Worm (Caenorhabditis elegans) whole organism, mixed stage, embryonic: ENCODE results near the gene ops-1.

Experiments
- M03D4.4 ChIP-seq: sonication (generic microtip); optimal IDR thresholded peaks from 2 replicates; lab custom pipeline; 2017; ENCODE audit warnings: mild to moderate bottlenecking, missing genetic modification characterization, missing compliant biosample characterization
- blmp-1 ChIP-seq: fragments of 150-350 bp; optimal IDR thresholded peaks from 2 replicates; lab custom pipeline; 2014; ENCODE audit warnings: missing biosample characterization, missing genetic modification characterization
- ces-1 ChIP-seq: fragments of 150-350 bp; optimal IDR thresholded peaks from 2 replicates; lab custom pipeline; 2014; ENCODE audit warnings: missing biosample characterization, missing genetic modification reagents, missing genetic modification characterization
- elt-3 ChIP-seq: fragments of 150-350 bp; optimal IDR thresholded peaks from 2 replicates; lab custom pipeline; 2014; ENCODE audit warnings: missing biosample characterization, missing genetic modification characterization
- lin-32 ChIP-seq: fragments of 200-800 bp; sonication (Bioruptor generic); optimal IDR thresholded peaks from 2 replicates; lab custom pipeline; 2018; ENCODE audit warnings: mild to moderate bottlenecking, missing genetic modification characterization, missing compliant biosample characterization
- lsy-2 ChIP-seq: fragments of 150-350 bp; optimal IDR thresholded peaks from 2 replicates; lab custom pipeline; 2014; ENCODE audit warnings: missing biosample characterization, missing genetic modification characterization
- mep-1 ChIP-seq: fragments of 150-350 bp; optimal IDR thresholded peaks from 2 replicates; lab custom pipeline; 2017; ENCODE audit warnings: missing biosample characterization, missing genetic modification reagents, missing genetic modification characterization, inconsistent platforms
- mls-2 ChIP-seq: sonication (generic microtip); optimal IDR thresholded peaks from 2 replicates; lab custom pipeline; 2016; ENCODE audit warnings: mild to moderate bottlenecking, missing genetic modification characterization, moderate library complexity, missing compliant biosample characterization
- nhr-28 ChIP-seq: fragments of 150-350 bp; optimal IDR thresholded peaks from 2 replicates; lab custom pipeline; 2014; ENCODE audit warnings: missing biosample characterization, missing genetic modification characterization
- nhr-76 ChIP-seq: sonication (generic microtip); optimal IDR thresholded peaks from 2 replicates; lab custom pipeline; 2017; ENCODE audit warnings: missing biosample characterization, missing genetic modification characterization
- pha-4 ChIP-seq: fragments of 150-350 bp; optimal IDR thresholded peaks from 2 replicates; lab custom pipeline; 2018; ENCODE audit warnings: missing biosample characterization, missing genetic modification reagents, missing genetic modification characterization
- sptf-1 ChIP-seq: sonication (generic microtip); optimal IDR thresholded peaks from 2 replicates; lab custom pipeline; 2017; ENCODE audit warnings: mild to moderate bottlenecking, missing genetic modification characterization, moderate library complexity, missing compliant biosample characterization
- unc-39 ChIP-seq: fragments of 150-350 bp; optimal IDR thresholded peaks from 2 replicates; lab custom pipeline; 2014; ENCODE audit warnings: missing biosample characterization, missing genetic modification characterization
- unc-62 ChIP-seq: fragments of 150-350 bp; optimal IDR thresholded peaks from 2 replicates; lab custom pipeline; 2014; ENCODE audit warnings: missing biosample characterization, missing genetic modification reagents, missing genetic modification characterization

DNA sequence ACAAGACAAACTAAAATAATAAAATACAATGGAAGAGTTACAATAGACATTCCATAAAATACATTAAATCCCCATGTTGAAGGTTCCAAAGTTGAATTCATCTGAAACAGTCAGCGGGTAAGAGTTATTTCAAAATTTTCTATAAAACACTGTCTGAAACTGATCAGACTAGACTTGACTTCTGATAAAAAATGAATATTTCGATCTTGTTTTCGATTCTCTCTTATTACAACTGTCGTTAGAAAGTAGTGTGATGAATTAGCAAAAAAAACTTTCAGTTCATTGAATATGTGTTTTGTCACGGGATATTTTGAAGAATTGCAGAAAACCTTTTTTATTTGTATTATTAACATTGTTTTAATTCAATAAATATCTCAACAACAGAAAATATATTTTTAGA lies 17.6 kb upstream of the ops-1 start, which contains the start of gene srv-26:
- TF ChIP-seq nhr-28 (tag; lab: Kevin White, UChicago) (no peak), mep-1 (tag; lab: Kevin White, UChicago) (no peak), elt-3 (tag; lab: Kevin White, UChicago) (no peak), ces-1 (GFP tag; lab: Kevin White, UChicago) (no peak), nhr-76 (no peak), sptf-1 (tag; lab: Kevin White, UChicago) (no peak), unc-39 (no peak), M03D4.4 (no peak), mls-2 (tag; lab: Kevin White, UChicago) (no peak), lin-32 (GFP tag; lab: Kevin White, UChicago) (no peak), blmp-1 (tag; lab: Kevin White, UChicago) (no peak), lsy-2 (tag; lab: Kevin White, UChicago) (no peak), unc-62 (GFP tag; lab: Kevin White, UChicago) (no peak), pha-4 (tag; lab: Kevin White, UChicago) (no peak)
